Worm (Caenorhabditis elegans): ENCODE measurements around the gene srd-56.

srd-56 gene

DNA sequence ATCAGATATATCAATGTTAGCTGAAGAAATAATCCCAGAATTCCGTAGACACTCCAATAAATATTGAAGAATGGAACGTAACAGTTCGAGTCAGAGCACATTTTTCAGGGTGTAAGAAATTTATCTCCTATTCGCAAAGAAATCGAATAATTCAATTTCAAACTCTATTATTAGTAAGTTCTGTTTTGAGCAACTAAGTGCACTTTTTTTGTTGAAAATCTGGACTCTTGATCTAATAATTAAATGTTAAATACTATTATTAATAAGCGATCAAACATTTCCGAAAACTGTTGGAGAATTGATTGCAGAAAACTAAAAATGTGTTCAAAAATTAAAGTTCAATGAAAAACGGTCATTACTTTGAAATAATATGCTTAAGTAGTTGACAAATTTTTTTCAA, at the start of gene srd-56:
Gene srd-56, minus strand, starts transcription at position 101 of the 400 bp plus-strand sequence.
- no peak for TF ChIP-seq fos-1 (tag; optimal IDR thresholded peaks at IDR 0.05)
- no peak for TF ChIP-seq jun-1 (tag; optimal IDR thresholded peaks at IDR 0.05)
- TF ChIP-seq nfya-1 (tag; optimal IDR thresholded peaks at IDR 0.05; ENCODE audit: insufficient read depth): no peak
- TF ChIP-seq ztf-4 (tag; optimal IDR thresholded peaks at IDR 0.05): no peak
- TF ChIP-seq nhr-76 (tag; optimal IDR thresholded peaks at IDR 0.05): no peak
- TF ChIP-seq nhr-67 (tag; optimal IDR thresholded peaks at IDR 0.05): no peak
- TF ChIP-seq aly-2 (tag; optimal IDR thresholded peaks at IDR 0.05): no peak
- TF ChIP-seq R02D3.7 (tag; optimal IDR thresholded peaks at IDR 0.05): no peak
- no peak for TF ChIP-seq daf-12 (tag; optimal IDR thresholded peaks at IDR 0.05)
- TF ChIP-seq elt-3 (tag; optimal IDR thresholded peaks at IDR 0.05): no peak
- TF ChIP-seq pqm-1 (tag; optimal IDR thresholded peaks at IDR 0.05): no peak
- TF ChIP-seq nhr-23 (tag; optimal IDR thresholded peaks at IDR 0.05): no peak
- TF ChIP-seq ztf-11 (tag; optimal IDR thresholded peaks at IDR 0.05): no peak
- no peak for TF ChIP-seq ama-1 (optimal IDR thresholded peaks at IDR 0.05)
- TF ChIP-seq snpc-4 (tag; optimal IDR thresholded peaks at IDR 0.05): no peak
- TF ChIP-seq nhr-11 (tag; optimal IDR thresholded peaks at IDR 0.05): no peak
- no peak for TF ChIP-seq hmg-11 (tag; optimal IDR thresholded peaks at IDR 0.05)
- no peak for TF ChIP-seq nhr-43 (tag; optimal IDR thresholded peaks at IDR 0.05; ENCODE audit: poor library complexity, severe bottlenecking)
- no peak for TF ChIP-seq ceh-16 (tag; optimal IDR thresholded peaks at IDR 0.05)

DNA sequence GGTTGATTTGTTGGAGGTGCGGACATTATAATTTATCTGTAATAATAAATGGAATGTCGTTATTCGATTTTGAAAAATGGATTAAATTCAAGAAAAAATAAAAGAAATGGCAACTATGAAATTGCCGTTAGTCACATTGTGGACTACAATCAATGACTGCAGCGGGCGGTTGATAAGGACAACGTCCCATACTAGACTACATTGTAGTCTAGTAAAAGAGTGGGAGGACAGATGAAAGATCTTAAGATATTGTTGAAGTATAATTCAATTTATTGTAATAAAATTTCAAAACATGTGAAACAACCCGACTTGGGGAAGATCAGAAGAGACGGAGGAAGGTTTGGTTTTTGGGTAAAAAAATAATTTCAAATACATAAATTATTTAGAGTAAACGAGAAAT, 49.0 kb upstream of the srd-56 start, which contains the start of the genes prx-13 and ada-2:
Gene prx-13, minus strand, starts transcription at position 38 of the 400 bp plus-strand sequence.
Gene ada-2, plus strand, starts transcription at position 282 of the 400 bp plus-strand sequence.
- TF ChIP-seq ceh-16 (tag; optimal IDR thresholded peaks at IDR 0.05) (no peak), nhr-25 (tag; optimal IDR thresholded peaks at IDR 0.05) (peak; percentile 38), elt-2 (tag; optimal IDR thresholded peaks at IDR 0.05) (peak; percentile 69), pqm-1 (tag; optimal IDR thresholded peaks at IDR 0.05) (peak; percentile 60), egl-27 (tag; optimal IDR thresholded peaks at IDR 0.05) (no peak), zag-1 (tag; optimal IDR thresholded peaks at IDR 0.05) (no peak), ama-1 (optimal IDR thresholded peaks at IDR 0.05) (no peak)

DNA sequence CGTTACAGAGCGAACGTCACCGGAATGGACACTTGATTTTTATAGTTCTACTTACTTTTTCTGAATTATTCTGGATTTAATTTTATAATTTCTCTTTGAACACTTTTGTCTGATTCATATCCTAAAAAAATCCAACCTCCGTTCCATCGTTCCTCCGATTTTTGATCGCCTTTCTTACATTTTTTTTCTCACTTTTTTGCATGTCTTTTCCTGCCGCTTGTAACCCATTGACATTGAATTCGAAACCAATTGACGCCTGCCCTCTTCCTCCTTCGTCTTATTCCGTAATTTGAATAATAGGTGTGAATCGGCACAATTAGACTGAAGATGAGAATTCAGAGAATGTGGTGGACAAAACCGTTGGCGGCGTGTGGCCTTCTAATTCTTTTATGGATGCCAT, 42.6 kb upstream of the srd-56 start, which contains the start of gene skpo-3:
Gene skpo-3, plus strand, starts transcription at position 301 of the 400 bp plus-strand sequence.
- TF ChIP-seq nhr-28 (tag; optimal IDR thresholded peaks at IDR 0.05) (no peak), nhr-25 (tag; optimal IDR thresholded peaks at IDR 0.05) (no peak), lsy-12 (tag; optimal IDR thresholded peaks at IDR 0.05) (no peak), mdl-1 (tag; optimal IDR thresholded peaks at IDR 0.05) (no peak)

DNA sequence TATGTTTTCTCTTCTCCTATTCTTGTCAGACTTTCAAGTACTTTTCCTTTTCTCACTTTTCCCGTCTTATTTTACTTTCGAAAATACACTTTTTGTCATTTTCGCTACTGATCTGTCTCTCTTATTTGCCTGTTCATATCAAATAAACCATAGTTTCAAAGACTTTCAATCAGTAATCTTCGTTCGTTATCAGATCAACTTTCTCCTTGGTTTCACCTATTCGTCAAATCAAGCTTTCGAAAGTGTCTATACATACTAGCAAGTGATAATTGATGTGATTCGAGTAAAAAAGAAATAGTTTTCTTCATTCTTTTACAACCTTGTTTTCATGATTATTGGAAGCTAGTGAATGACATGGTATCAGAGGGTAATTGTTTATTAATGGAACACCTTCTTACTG, 39.7 kb upstream of the srd-56 start:
- no peak for TF ChIP-seq mdl-1 (tag; optimal IDR thresholded peaks at IDR 0.05)
- peak; percentile 30 for TF ChIP-seq nhr-25 (tag; optimal IDR thresholded peaks at IDR 0.05)

DNA sequence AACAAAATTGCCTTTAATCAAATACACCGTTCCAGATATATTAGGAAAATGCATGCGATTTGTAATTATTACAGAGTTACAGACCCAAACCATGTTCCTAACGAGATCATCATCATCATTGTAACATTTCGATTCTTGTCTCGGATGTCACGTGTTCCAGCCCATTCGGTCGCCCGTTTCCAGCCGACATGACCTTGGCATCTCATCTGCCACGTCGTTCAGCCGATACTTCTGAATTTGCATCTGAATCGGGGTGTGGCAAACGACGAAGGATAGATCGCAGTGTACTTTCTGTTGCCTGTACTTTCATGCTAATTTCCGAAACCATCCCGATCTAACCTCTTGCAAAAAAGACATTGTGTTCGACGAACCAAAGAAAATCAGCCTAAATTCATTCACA, 36.7 kb upstream of the srd-56 start:
- TF ChIP-seq tbx-2 (tag; optimal IDR thresholded peaks at IDR 0.05) (no peak), nhr-25 (tag; optimal IDR thresholded peaks at IDR 0.05) (peak; percentile 66), pqm-1 (tag; optimal IDR thresholded peaks at IDR 0.05) (no peak)

DNA sequence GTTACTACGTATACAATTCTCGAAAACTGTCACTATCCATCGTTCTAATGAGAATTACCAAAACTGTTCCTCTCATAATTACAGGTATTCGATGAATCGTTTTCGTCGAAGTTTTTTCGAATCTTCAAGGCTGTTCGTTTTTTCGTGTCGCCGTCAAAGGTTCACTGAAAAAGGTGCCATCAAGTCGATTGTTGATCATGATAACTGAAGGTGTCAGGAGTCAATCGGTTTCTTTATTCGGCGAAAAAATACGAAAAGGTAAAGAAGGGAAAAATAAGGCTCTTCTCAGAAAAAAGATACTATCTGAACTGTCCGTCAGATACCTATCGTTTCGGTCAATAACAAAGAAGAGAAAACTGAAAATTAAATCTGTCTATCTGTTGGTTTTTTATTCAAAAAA, 35.8 kb upstream of the srd-56 start:
- TF ChIP-seq ama-1 (optimal IDR thresholded peaks at IDR 0.05): no peak
- peak; percentile 77 for TF ChIP-seq elt-1 (tag; optimal IDR thresholded peaks at IDR 0.05)

DNA sequence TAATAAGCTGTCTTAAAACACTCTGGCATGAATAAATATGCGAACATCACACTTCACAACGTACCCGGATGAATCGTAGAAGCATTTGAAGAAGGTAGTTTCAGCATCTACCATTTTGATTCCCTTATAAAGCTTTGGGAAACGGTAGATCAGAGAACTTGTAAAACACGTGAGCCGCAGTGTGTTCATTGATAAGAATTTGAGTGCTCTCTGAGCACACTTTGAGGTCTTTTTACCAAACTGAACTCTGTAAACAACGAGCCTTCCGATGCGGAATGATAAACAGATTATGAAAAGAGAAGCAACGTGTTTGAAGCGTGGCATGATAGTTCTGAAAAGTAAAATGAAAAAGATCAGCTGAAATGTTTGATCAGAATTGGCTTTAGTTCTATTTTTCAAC, 35.2 kb upstream of the srd-56 start, which contains the start of gene aqp-1:
Gene aqp-1, minus strand, starts transcription at position 102 of the 400 bp plus-strand sequence.
- no peak for TF ChIP-seq lin-15B (tag; optimal IDR thresholded peaks at IDR 0.05)
- TF ChIP-seq ceh-82 (tag; optimal IDR thresholded peaks at IDR 0.05): no peak
- no peak for TF ChIP-seq tbx-2 (tag; optimal IDR thresholded peaks at IDR 0.05)
- TF ChIP-seq nhr-25 (tag; optimal IDR thresholded peaks at IDR 0.05): no peak
- no peak for TF ChIP-seq egl-5 (tag; optimal IDR thresholded peaks at IDR 0.05)
- no peak for TF ChIP-seq nhr-67 (tag; optimal IDR thresholded peaks at IDR 0.05)
- TF ChIP-seq pqm-1 (tag; optimal IDR thresholded peaks at IDR 0.05): peak; percentile 93
- TF ChIP-seq pha-4 (tag; optimal IDR thresholded peaks at IDR 0.05): peak; percentile 83
- no peak for TF ChIP-seq ztf-11 (tag; optimal IDR thresholded peaks at IDR 0.05)
- no peak for TF ChIP-seq mml-1 (tag; optimal IDR thresholded peaks at IDR 0.05)
- no peak for TF ChIP-seq ceh-28 (tag; optimal IDR thresholded peaks at IDR 0.05)
- TF ChIP-seq ama-1 (optimal IDR thresholded peaks at IDR 0.05): peak; percentile 33
- TF ChIP-seq jun-1 (tag; optimal IDR thresholded peaks at IDR 0.05): peak; percentile 49
- no peak for TF ChIP-seq nhr-76 (tag; optimal IDR thresholded peaks at IDR 0.05)
- TF ChIP-seq ceh-9 (tag; optimal IDR thresholded peaks at IDR 0.05): no peak
- TF ChIP-seq elt-2 (tag; optimal IDR thresholded peaks at IDR 0.05): peak; percentile 92
- TF ChIP-seq eor-1 (tag; optimal IDR thresholded peaks at IDR 0.05): no peak
- TF ChIP-seq skn-1 (tag; optimal IDR thresholded peaks at IDR 0.05): no peak
- no peak for TF ChIP-seq ZK546.5 (tag; optimal IDR thresholded peaks at IDR 0.05)
- no peak for TF ChIP-seq nhr-11 (tag; optimal IDR thresholded peaks at IDR 0.05)
- no peak for TF ChIP-seq snpc-4 (tag; optimal IDR thresholded peaks at IDR 0.05)
- TF ChIP-seq R02D3.7 (tag; optimal IDR thresholded peaks at IDR 0.05): no peak
- no peak for TF ChIP-seq elt-1 (tag; optimal IDR thresholded peaks at IDR 0.05)
- TF ChIP-seq sea-2 (GFP tag; optimal IDR thresholded peaks at IDR 0.05): no peak
- no peak for TF ChIP-seq nhr-12 (tag; optimal IDR thresholded peaks at IDR 0.05)
- TF ChIP-seq fos-1 (tag; optimal IDR thresholded peaks at IDR 0.05): no peak
